Worm (Caenorhabditis elegans) whole organism, L4/young adult: Measurements from ENCODE around the gene trul-1.

ENCODE experiments used
- W03F9.2 ChIP-seq: fragments of 150-350 bp; optimal IDR thresholded peaks from 2 replicates; lab custom pipeline; 2014; ENCODE audit warnings: missing biosample characterization, missing genetic modification characterization
- dao-5 ChIP-seq: sonication (generic microtip); optimal IDR thresholded peaks from 2 replicates; lab custom pipeline; 2016; ENCODE audit warnings: missing genotype, missing genetic modification characterization, moderate library complexity, missing compliant biosample characterization
- him-1 ChIP-seq: sonication (generic microtip); optimal IDR thresholded peaks from 2 replicates; lab custom pipeline; 2016; ENCODE audit warnings: missing genotype, missing genetic modification reagents, missing genetic modification characterization, missing compliant biosample characterization

- TF ChIP-seq him-1 (tag; lab: Kevin White, UChicago) (no peak), dao-5 (tag; lab: Kevin White, UChicago) (no peak), W03F9.2 (tag; lab: Kevin White, UChicago) (no peak)
Observed at ce11 chrII:299684-300083, 17.3 kb upstream of the trul-1 start, which contains the start of gene K01A2.6.
